Fruit fly (Drosophila melanogaster) S2 (cell line): Measurements from ENCODE around the gene CG31674.

Source experiments
- CG8478 ChIP-seq: fragments of >200 bp; optimal IDR thresholded peaks from 2 replicates; lab custom pipeline; 2018
- CTCF ChIP-seq, 2 experiments: fragments of >200 bp; optimal IDR thresholded peaks; 2 replicates each; lab custom pipeline; 2018

dm6 chr2L:20835501-20835900, 4.4 kb downstream of the CG31674 start, which contains the start of gene Oseg5:
- no peak for TF ChIP-seq CG8478 (lab: Kevin White, UChicago)
- TF ChIP-seq CTCF (optimal IDR thresholded peaks at IDR 0.05; lab: Kevin White, UChicago): peak; percentile 19 to 56
